Worm (Caenorhabditis elegans): ENCODE data around the gene AC8.3.
"Not testable (repeated sequence)": the region's sequence is repeated elsewhere in the genome, so short reads cannot be mapped to it uniquely, and the experiment has no call there.

Gene AC8.3

DNA sequence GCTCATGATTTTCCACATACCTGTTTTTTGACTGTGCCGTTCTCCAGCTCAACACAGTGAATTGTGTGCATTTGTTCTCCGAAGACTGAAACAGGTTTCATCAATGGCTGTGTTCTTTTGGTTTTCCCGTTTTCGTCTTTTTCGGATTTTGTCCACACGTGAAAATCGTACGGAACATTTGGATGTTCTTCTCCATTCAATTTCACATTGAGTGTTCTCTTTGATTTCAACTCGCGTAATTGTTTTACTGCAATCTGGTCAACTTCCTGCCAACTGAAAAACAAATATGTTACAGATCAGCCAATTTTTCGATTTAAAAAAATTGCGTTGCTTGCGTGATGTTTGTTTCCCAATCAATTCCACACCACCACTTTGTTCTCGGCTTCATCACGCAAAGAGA, at the start of gene AC8.3:
AC8.3 (minus strand) TSS at position 101 of the 400 bp plus-strand sequence.
- not testable (repeated sequence) for TF ChIP-seq nhr-76, ceh-62, daf-12 (tag; optimal IDR thresholded peaks at IDR 0.05)

DNA sequence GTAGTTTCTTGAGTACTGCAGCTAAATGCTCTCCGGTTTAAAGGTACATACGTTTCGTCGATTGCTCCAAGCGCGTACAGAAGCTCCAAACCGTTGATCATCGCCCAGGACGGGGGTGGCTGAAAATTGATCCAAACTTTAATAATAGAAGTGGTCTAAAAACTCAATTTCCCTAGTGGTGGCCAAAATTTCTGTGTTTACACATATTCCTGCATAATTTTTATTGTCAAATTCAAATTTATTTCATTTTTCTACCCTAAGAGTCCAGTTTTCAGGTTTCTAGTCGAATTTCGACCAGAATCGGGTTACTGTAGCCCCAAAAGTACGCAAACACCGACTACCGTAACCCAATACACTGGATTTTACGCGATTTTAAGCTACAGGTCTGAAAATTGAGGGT, 44.6 kb upstream of the AC8.3 start, which contains the start of gene Y108F1.5:
Y108F1.5 (minus strand) TSS at position 101 of the 400 bp plus-strand sequence.
- TF ChIP-seq daf-8 (GFP tag; IDR thresholded peaks at IDR 0.05); ztf-11 (tag; optimal IDR thresholded peaks at IDR 0.05); skn-1 (tag; optimal IDR thresholded peaks at IDR 0.05): not testable (repeated sequence)

DNA sequence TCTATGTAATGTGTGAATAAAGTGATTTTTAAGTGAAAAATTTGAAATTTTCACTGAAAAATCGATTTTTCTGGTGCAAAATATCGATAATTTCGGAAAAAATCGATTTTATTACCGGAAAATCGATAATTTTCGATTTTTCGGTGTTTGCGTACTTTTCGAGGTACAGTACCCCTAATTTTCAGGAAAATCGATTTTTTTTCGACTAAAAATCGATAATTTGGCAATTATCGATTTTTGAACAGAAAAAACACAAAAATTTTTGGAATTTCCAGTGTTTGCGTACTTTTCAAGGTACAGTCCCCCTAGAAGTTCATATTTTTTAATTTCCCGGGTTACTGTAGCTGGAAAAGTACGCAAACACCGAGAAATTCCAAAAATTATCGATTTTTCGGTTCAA, 42.2 kb upstream of the AC8.3 start:
- no peak for TF ChIP-seq hlh-30 (tag; optimal IDR thresholded peaks at IDR 0.05; ENCODE audit: insufficient read depth)
- TF ChIP-seq ceh-28 (tag; optimal IDR thresholded peaks at IDR 0.05) = peak; percentile 79

DNA sequence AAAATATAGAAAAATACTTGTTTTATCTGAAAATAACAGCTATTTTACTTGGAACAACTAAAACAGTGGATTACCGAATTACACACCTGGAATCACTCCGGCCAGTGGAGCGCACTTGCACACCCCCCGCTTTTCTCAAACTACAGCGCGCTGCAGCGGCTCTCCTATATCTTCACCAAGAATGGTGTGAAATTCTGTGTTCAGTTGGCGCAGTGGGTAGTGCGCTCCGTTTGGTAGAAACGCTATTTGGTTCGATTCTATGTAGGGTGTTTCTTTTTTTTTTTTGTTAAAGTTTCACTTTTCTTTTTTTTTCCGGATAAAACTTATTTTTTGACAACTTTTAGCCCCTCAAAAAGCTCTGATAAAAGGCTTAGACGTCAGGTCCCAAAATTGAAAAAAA, 29.3 kb upstream of the AC8.3 start:
- TF ChIP-seq egl-43 (GFP tag; IDR thresholded peaks at IDR 0.05) = 0 out of 2 replicates have a peak, but pooled peaks have one; percentile 25
- TF ChIP-seq madf-9 (GFP tag; conservative IDR thresholded peaks at IDR 0.05) = 0 out of 2 replicates have a peak, but pooled peaks have one; percentile 23
- TF ChIP-seq D1046.2 (GFP tag; IDR thresholded peaks at IDR 0.05) = peak; percentile 56; the same call in 1 of the 2 replicates
- TF ChIP-seq lin-38 (GFP tag; IDR thresholded peaks at IDR 0.05) = peak; percentile 75; the same call in 1 of the 2 replicates
- peak; percentile 64; the same call in 1 of the 2 replicates for TF ChIP-seq lim-7 (GFP tag; IDR thresholded peaks at IDR 0.05)

DNA sequence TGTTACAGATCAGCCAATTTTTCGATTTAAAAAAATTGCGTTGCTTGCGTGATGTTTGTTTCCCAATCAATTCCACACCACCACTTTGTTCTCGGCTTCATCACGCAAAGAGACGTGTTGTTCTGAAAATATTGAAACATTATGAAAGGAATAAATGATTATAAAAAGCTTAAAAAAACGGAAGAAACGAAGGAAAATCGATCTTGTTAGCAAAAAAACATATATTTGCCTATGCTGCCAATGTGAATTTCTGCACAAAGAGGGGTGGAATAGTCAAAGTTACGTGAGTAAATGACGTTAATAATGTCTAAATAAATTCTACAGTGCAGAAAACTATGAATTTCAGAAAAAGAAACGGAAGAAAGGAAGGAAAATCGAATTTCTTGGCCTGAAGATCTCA, 9.8 kb upstream of the AC8.3 start, which contains the start of gene AC8.10:
AC8.10 (minus strand) TSS at position 101 of the 400 bp plus-strand sequence.
- not testable (repeated sequence) for TF ChIP-seq mdt-29 (GFP tag; IDR thresholded peaks at IDR 0.05); egl-43 (GFP tag; IDR thresholded peaks at IDR 0.05); fos-1 (tag; optimal IDR thresholded peaks at IDR 0.05)

DNA sequence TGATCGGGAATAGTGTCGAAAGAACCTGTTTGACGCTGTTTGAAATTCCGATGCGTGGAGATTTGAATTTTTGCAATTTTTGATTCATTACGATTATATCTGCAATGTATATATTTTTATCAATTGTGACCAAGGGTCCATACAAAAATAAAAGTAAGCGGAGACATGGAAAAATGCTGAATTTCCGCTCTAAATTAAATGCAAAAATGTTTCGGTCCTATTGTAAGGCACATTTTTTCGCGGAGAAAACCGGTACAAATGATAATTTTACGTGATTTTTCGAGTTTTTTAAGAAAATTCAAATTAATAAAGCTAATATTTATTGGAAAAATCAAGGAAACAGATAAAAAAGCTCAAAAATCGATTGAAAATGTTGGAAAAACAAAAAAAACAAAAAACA, 13.8 kb downstream of the AC8.3 start, which contains the start of gene set-28:
set-28 (minus strand) TSS at position 101 of the 400 bp plus-strand sequence.
- not testable (repeated sequence) for TF ChIP-seq nhr-6 (tag; optimal IDR thresholded peaks at IDR 0.05); lim-7 (GFP tag; IDR thresholded peaks at IDR 0.05); dmd-8 (GFP tag; IDR thresholded peaks at IDR 0.05)

DNA sequence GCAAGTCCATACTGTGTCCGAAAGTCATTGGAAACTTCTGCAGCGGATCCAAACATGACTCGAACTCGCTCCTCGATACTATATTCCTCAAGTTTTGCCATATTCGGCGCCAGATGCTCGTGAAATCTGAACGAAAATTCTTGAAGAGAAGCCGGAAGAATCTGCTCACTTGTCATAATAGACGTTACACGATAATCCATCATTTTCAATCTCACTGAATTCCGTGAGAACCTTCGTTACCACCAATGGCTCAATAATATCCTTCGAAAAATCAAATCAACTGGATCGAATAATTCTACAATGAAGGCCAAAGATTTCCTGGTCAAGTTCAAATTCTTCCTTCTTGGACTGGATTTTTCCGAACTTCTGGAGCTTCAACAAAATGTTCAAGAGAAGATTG, 18.1 kb downstream of the AC8.3 start, which contains the start of gene Y73B3B.1:
Y73B3B.1 (minus strand) TSS at position 101 of the 400 bp plus-strand sequence.
- TF ChIP-seq ces-1 (GFP tag; optimal IDR thresholded peaks at IDR 0.05); tag-97 (GFP tag; IDR thresholded peaks at IDR 0.05); pqm-1 (tag; optimal IDR thresholded peaks at IDR 0.05): not testable (repeated sequence)

DNA sequence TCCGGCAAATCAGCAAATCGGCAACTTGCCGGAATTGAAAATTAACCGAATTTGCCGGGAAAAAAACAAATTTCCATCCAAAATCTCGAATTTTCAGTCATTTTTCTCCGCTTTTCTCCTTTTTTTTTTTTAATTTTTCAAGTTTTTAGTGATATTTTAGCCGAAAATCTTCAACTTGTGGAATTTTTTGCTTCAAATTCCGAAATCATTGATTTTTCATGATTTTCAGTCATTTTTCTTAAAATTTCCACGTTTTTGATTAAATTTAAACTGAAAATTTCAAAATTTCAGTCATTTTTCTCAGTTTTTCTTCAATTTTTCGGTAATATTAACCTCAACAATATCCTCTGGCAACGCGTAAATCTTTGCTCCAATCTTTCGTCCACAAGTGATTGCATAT, 19.6 kb downstream of the AC8.3 start, which contains the start of gene Y73B3B.3:
Y73B3B.3 (plus strand) TSS at position 301 of the 400 bp plus-strand sequence.
- TF ChIP-seq unc-62 (GFP tag; optimal IDR thresholded peaks at IDR 0.05 in 1 of 2) = peak in 1 of 2 experiments; percentile 5
- TF ChIP-seq unc-62 (tag; optimal IDR thresholded peaks at IDR 0.05) = not testable (repeated sequence)

DNA sequence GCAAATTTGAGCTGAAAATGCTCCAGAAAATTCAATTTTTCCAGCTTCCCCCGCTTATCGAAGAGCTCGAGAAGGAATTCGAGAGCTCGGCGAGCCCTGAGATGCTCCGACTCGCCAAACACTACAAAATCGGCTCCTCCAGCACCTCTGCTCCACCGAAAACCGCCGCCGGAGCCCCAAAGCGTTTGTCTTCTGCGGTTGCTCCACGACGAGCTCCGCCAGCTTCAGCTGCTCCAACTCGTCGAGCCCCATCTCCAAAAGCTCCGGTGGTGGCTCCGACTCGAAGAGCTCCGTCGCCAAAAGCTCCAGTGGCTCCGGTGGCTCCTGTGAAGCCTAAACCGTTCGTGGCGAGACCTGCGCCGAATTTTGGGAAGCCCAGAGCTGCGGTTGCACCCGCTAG, 32.9 kb downstream of the AC8.3 start:
- TF ChIP-seq ZK337.2 (GFP tag; IDR thresholded peaks at IDR 0.05) (no peak), hlh-30 (tag; optimal IDR thresholded peaks at IDR 0.05; ENCODE audit: insufficient read depth) (no peak), set-16 (GFP tag; IDR thresholded peaks at IDR 0.05) (peak; percentile 95)

All from whole organism, L4 larva.